Worm (Caenorhabditis elegans) whole organism, late embryonic: ENCODE results near the gene abch-1.

Experiments
- ama-1 ChIP-seq: fragments of 150-350 bp; optimal IDR thresholded peaks from 2 replicates; lab custom pipeline; 2014
- elt-2 ChIP-seq: sonication (generic microtip); optimal IDR thresholded peaks from 2 replicates; lab custom pipeline; 2016; ENCODE audit warnings: missing genetic modification reagents, missing genetic modification characterization, missing compliant biosample characterization
- hlh-6 ChIP-seq: sonication (generic microtip); optimal IDR thresholded peaks from 2 replicates; lab custom pipeline; 2016; ENCODE audit warnings: missing genotype, missing genetic modification characterization, missing compliant biosample characterization
- pha-4 ChIP-seq: fragments of 150-350 bp; optimal IDR thresholded peaks from 2 replicates; lab custom pipeline; 2018; ENCODE audit warnings: missing biosample characterization, missing genetic modification reagents, missing genetic modification characterization
- syd-9 ChIP-seq: sonication (generic microtip); optimal IDR thresholded peaks from 2 replicates; lab custom pipeline; 2016; ENCODE audit warnings: mild to moderate bottlenecking, missing genetic modification characterization, moderate library complexity, missing compliant biosample characterization

ce11 chrII:6482102-6482501 lies 49.3 kb downstream of the abch-1 start, which contains the start of gene del-10:
- no peak for TF ChIP-seq syd-9 (tag; lab: Kevin White, UChicago)
- TF ChIP-seq pha-4 (tag; lab: Kevin White, UChicago) = no peak
- TF ChIP-seq hlh-6 = no peak
- no peak for TF ChIP-seq ama-1 (lab: Kevin White, UChicago)
- TF ChIP-seq elt-2 (tag; lab: Kevin White, UChicago) = no peak
